Fruit fly (Drosophila melanogaster) whole organism, prepupa: ENCODE data around the gene Ktch.

Experiments
- Blimp-1 ChIP-seq: fragments of 200-800 bp; sonication (Bioruptor generic); optimal IDR thresholded peaks from 3 replicates; lab custom pipeline; 2017; ENCODE audit warnings: missing biosample characterization, missing genetic modification characterization, mild to moderate bottlenecking, moderate library complexity, missing genetic modification reagents
- CG11294 ChIP-seq: fragments of 200-800 bp; sonication (Bioruptor generic); IDR thresholded peaks from 2 replicates; pipeline ENCODE4 v1.3.6; 2022; ENCODE audit warnings: missing biosample characterization, missing genetic modification characterization
- CG3032 ChIP-seq: fragments of 200-800 bp; optimal IDR thresholded peaks from 2 replicates; lab custom pipeline; 2019; ENCODE audit warnings: missing biosample characterization, mild to moderate bottlenecking, missing genetic modification characterization, moderate library complexity
- CG31627 ChIP-seq: fragments of 200-800 bp; sonication (Bioruptor generic); optimal IDR thresholded peaks from 3 replicates; lab custom pipeline; 2016; ENCODE audit warnings: missing biosample characterization, missing genetic modification characterization
- CG32006 ChIP-seq: fragments of 200-800 bp; sonication (Bioruptor generic); optimal IDR thresholded peaks from 3 replicates; lab custom pipeline; 2017; ENCODE audit warnings: missing biosample characterization, mild to moderate bottlenecking, missing genetic modification characterization
- CG3919 ChIP-seq: fragments of 200-800 bp; sonication (Bioruptor generic); optimal IDR thresholded peaks from 3 replicates; lab custom pipeline; 2016; ENCODE audit warnings: missing biosample characterization, missing genetic modification characterization
- CG6163 ChIP-seq: fragments of 200-800 bp; sonication (Bioruptor generic); IDR thresholded peaks from 3 replicates; pipeline ENCODE4 v1.3.6; 2022; ENCODE audit warnings: missing biosample characterization, missing genetic modification characterization
- CG6276 ChIP-seq: fragments of 200-800 bp; sonication (Bioruptor generic); optimal IDR thresholded peaks from 2 replicates; lab custom pipeline; 2017; ENCODE audit warnings: missing biosample characterization, mild to moderate bottlenecking, missing genetic modification characterization
- CG8119 ChIP-seq: fragments of 200-800 bp; sonication (Bioruptor generic); IDR thresholded peaks from 3 replicates; pipeline ENCODE4 v1.3.6; 2022; ENCODE audit warnings: missing biosample characterization, missing genetic modification characterization
- CG8632 ChIP-seq: fragments of 200-800 bp; sonication (Bioruptor generic); optimal IDR thresholded peaks from 3 replicates; lab custom pipeline; 2016; ENCODE audit warnings: missing biosample characterization, missing genetic modification characterization
- Eip75B ChIP-seq: fragments of 200-800 bp; sonication (Bioruptor generic); optimal IDR thresholded peaks from 3 replicates; lab custom pipeline; 2016; ENCODE audit warnings: missing biosample characterization, missing genetic modification characterization
- Eip78C ChIP-seq: fragments of 200-800 bp; sonication (Bioruptor generic); peaks from one replicate; lab custom pipeline; 2016; ENCODE audit warnings: missing biosample characterization, missing genetic modification characterization
- Hr39 ChIP-seq: fragments of 200-800 bp; sonication (Bioruptor generic); optimal IDR thresholded peaks from 2 replicates; lab custom pipeline; 2016; ENCODE audit warnings: missing biosample characterization, missing genetic modification characterization
- Met ChIP-seq: fragments of 200-800 bp; sonication (Bioruptor generic); optimal IDR thresholded peaks from 3 replicates; lab custom pipeline; 2016; ENCODE audit warnings: missing biosample characterization, missing genetic modification characterization
- Smox ChIP-seq: fragments of 200-800 bp; sonication (Bioruptor generic); optimal IDR thresholded peaks from 3 replicates; lab custom pipeline; 2016; ENCODE audit warnings: missing biosample characterization, missing genetic modification characterization
- Sox14 ChIP-seq: fragments of 200-800 bp; sonication (Bioruptor generic); optimal IDR thresholded peaks from 3 replicates; lab custom pipeline; 2016; ENCODE audit warnings: missing biosample characterization, missing genetic modification characterization
- Sox15 ChIP-seq: fragments of 200-800 bp; sonication (Bioruptor generic); optimal IDR thresholded peaks from 3 replicates; lab custom pipeline; 2016; ENCODE audit warnings: missing biosample characterization, missing genetic modification characterization
- acj6 ChIP-seq: fragments of 200-800 bp; sonication (Bioruptor generic); optimal IDR thresholded peaks from 3 replicates; lab custom pipeline; 2016; ENCODE audit warnings: missing biosample characterization, missing genetic modification characterization
- dac ChIP-seq: fragments of 200-800 bp; sonication (Bioruptor generic); optimal IDR thresholded peaks from 2 replicates; lab custom pipeline; 2017; ENCODE audit warnings: missing biosample characterization, mild to moderate bottlenecking, missing genetic modification characterization
- dsx ChIP-seq: fragments of 200-800 bp; optimal IDR thresholded peaks from 3 replicates; lab custom pipeline; 2019; ENCODE audit warnings: missing biosample characterization, mild to moderate bottlenecking, missing genetic modification characterization, moderate library complexity; ENCODE audit not compliant: poor library complexity, severe bottlenecking
- eg ChIP-seq: fragments of 200-800 bp; sonication (Bioruptor generic); IDR thresholded peaks from 3 replicates; pipeline ENCODE4 v1.3.6; 2022; ENCODE audit warnings: missing biosample characterization, missing genetic modification characterization
- fd59A ChIP-seq: fragments of 200-800 bp; sonication (Bioruptor generic); optimal IDR thresholded peaks from 2 replicates; lab custom pipeline; 2017; ENCODE audit warnings: missing biosample characterization, mild to moderate bottlenecking, missing genetic modification characterization, missing genetic modification reagents
- fkh ChIP-seq: fragments of 200-800 bp; sonication (Bioruptor generic); optimal IDR thresholded peaks from 3 replicates; lab custom pipeline; 2017; ENCODE audit warnings: missing biosample characterization, mild to moderate bottlenecking, missing genetic modification characterization, moderate library complexity
- net ChIP-seq: fragments of 200-800 bp; sonication (Bioruptor generic); optimal IDR thresholded peaks from 3 replicates; lab custom pipeline; 2016; ENCODE audit warnings: missing biosample characterization, missing genetic modification characterization
- pdm3 ChIP-seq: fragments of 200-800 bp; sonication (Bioruptor generic); optimal IDR thresholded peaks from 3 replicates; lab custom pipeline; 2016; ENCODE audit warnings: missing biosample characterization, missing genetic modification characterization
- salr ChIP-seq, 2 experiments: fragments of 200-800 bp; sonication (Bioruptor generic); optimal IDR thresholded peaks; 3 replicates each; lab custom pipeline; 2016 to 2018; ENCODE audit warnings: missing biosample characterization in 2 of 2, missing genetic modification characterization in 2 of 2, mild to moderate bottlenecking in 1 of 2
- spab ChIP-seq: fragments of 200-800 bp; sonication (Bioruptor generic); optimal IDR thresholded peaks from 2 replicates; lab custom pipeline; 2017; ENCODE audit warnings: missing biosample characterization, mild to moderate bottlenecking, missing genetic modification characterization, missing genetic modification reagents
- svp ChIP-seq: fragments of 200-800 bp; sonication (Bioruptor generic); peaks from one replicate; lab custom pipeline; 2016; ENCODE audit warnings: missing biosample characterization, missing genetic modification characterization
- topi ChIP-seq: fragments of 200-800 bp; sonication (Bioruptor generic); optimal IDR thresholded peaks from 3 replicates; lab custom pipeline; 2016; ENCODE audit warnings: missing biosample characterization, missing genetic modification characterization
- vri ChIP-seq: fragments of 200-800 bp; sonication (Bioruptor generic); optimal IDR thresholded peaks from 3 replicates; lab custom pipeline; 2016; ENCODE audit warnings: missing biosample characterization, mild to moderate bottlenecking, missing genetic modification characterization

Ktch gene

dm6 chr3R:31109126-31109525 is 21.3 kb downstream of the Ktch start, which contains the start of gene Mayo:
TSS of gene Mayo (minus strand) at chr3R:31109191.
- TF ChIP-seq CG8119 (GFP tag; lab: Robert Waterston, UW), result no peak
- TF ChIP-seq CG31627 (GFP tag; lab: Kevin White, UChicago), result no peak
- peak; percentile 66 for TF ChIP-seq fkh
- no peak for TF ChIP-seq pdm3 (GFP tag; lab: Kevin White, UChicago)
- TF ChIP-seq Met (GFP tag; lab: Kevin White, UChicago), result no peak

- TF ChIP-seq Sox14, result no peak
- TF ChIP-seq vri (GFP tag; lab: Kevin White, UChicago), result no peak
- TF ChIP-seq CG6276 (GFP tag; lab: Kevin White, UChicago), result no peak
- TF ChIP-seq, all 60 proteins: peak for 0
Measured at dm6 chr3R:31101069-31101468, 29.4 kb downstream of the Ktch start, which contains the start of gene CG15553. TSS of gene CG15553 (minus strand) at chr3R:31101169.

- TF ChIP-seq Met (GFP tag; lab: Kevin White, UChicago) (no peak), salr (GFP tag; optimal IDR thresholded peaks at IDR 0.05; lab: Kevin White, UChicago) (no peak), Hr39 (GFP tag; lab: Kevin White, UChicago) (no peak), spab (GFP tag; lab: Kevin White, UChicago) (no peak), Eip75B (no peak), Sox15 (GFP tag; lab: Kevin White, UChicago) (no peak), Smox (no peak), CG11294 (GFP tag; lab: Robert Waterston, UW) (no peak), eg (GFP tag; lab: Robert Waterston, UW) (no peak), CG8119 (GFP tag; lab: Robert Waterston, UW) (no peak), topi (GFP tag; lab: Kevin White, UChicago) (no peak), dsx (no peak), CG8632 (no peak), acj6 (no peak)
- TF ChIP-seq, all 60 proteins: peak for 0
Measured at dm6 chr3R:31097221-31097620, 33.2 kb downstream of the Ktch start, which contains the start of gene CG11317. TSS of gene CG11317 (minus strand) at chr3R:31097321.

- TF ChIP-seq Eip75B (no peak), svp (GFP tag; lab: Kevin White, UChicago) (peak; percentile 14), fd59A (no peak), net (no peak), CG11294 (GFP tag; lab: Robert Waterston, UW) (no peak), dac (GFP tag; lab: Kevin White, UChicago) (no peak), CG3919 (GFP tag; lab: Kevin White, UChicago) (no peak), CG3032 (tag; lab: Kevin White, UChicago) (no peak)
Measured at dm6 chr3R:31089985-31090384, 40.5 kb downstream of the Ktch start.

dm6 chr3R:31086394-31086793 is 44.1 kb downstream of the Ktch start:
- TF ChIP-seq eg (GFP tag; lab: Robert Waterston, UW) (peak; percentile 15; the same call in 1 of the 3 replicates), Smox (no peak), CG31627 (GFP tag; lab: Kevin White, UChicago) (peak; percentile 1), CG6163 (GFP tag; lab: Robert Waterston, UW) (0 out of 3 replicates have a peak, but pooled peaks have one; percentile 9), Eip78C (peak; percentile 19), fkh (peak; percentile 46), Blimp-1 (no peak), CG11294 (GFP tag; lab: Robert Waterston, UW) (peak; percentile 8; the same call in 1 of the 2 replicates), vri (GFP tag; lab: Kevin White, UChicago) (no peak), CG32006 (GFP tag; lab: Kevin White, UChicago) (peak; percentile 9)
